Fruit fly (Drosophila melanogaster) whole organism: ENCODE data around the gene Trl.

Experiments
- CG8478 ChIP-seq: fragments of >200 bp; optimal IDR thresholded peaks from 2 replicates; lab custom pipeline; 2018; ENCODE audit warnings: inconsistent platforms
- Dll ChIP-seq: fragments of >200 bp; optimal IDR thresholded peaks from 2 replicates; lab custom pipeline; 2017
- EcR ChIP-seq, 2 experiments: fragments of >200 bp; optimal IDR thresholded peaks; 2 replicates each; lab custom pipeline; 2017; ENCODE audit warnings: missing biosample characterization in 2 of 2, missing genetic modification characterization in 2 of 2, missing genetic modification reagents in 2 of 2
- pan ChIP-seq: fragments of >200 bp; optimal IDR thresholded peaks from 2 replicates; lab custom pipeline; 2017
- psq ChIP-seq: fragments of >200 bp; optimal IDR thresholded peaks from 2 replicates; lab custom pipeline; 2017

DNA sequence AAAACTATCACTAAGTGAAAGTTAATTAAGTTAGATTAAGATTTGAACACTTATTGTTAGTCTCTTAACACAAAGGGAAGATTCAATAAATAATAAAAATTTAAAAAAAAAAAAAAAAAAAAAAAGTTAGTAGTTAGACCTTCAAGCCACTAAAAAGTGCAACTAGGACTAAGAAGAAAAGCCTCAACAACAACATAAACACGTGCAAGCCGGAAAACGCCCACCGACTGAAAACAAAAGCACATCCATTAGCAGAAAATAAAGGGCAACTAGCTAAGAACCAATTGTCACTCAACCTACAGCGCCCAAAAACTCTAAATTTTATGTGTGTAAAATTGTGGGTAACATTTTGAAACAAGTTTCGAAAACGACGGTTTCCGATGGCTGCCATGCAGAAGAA lies 32.4 kb downstream of the Trl start, which contains the start of gene CG13473:
- TF ChIP-seq CG8478 (lab: Kevin White, UChicago) = no peak
- TF ChIP-seq psq = no peak
- no peak for TF ChIP-seq Dll (lab: Kevin White, UChicago)
- no peak for TF ChIP-seq EcR (GFP tag; optimal IDR thresholded peaks at IDR 0.05; lab: Kevin White, UChicago)
- no peak for TF ChIP-seq pan
